Worm (Caenorhabditis elegans) whole organism, L4 larva: ENCODE results near the gene C50B6.9.
A peak's percentile ranks its signal among the peaks of the same experiment; 100 is the strongest.

Experiments used
- F44E2.7 ChIP-seq: fragments of 200-800 bp; sonication (Bioruptor generic); IDR thresholded peaks from 2 replicates; pipeline ENCODE4 v2.1.2; 2022; ENCODE audit warnings: missing genetic modification characterization, missing compliant biosample characterization
- F49E8.2 ChIP-seq: sonication (generic microtip); optimal IDR thresholded peaks from 2 replicates; lab custom pipeline; 2016; ENCODE audit warnings: missing compliant biosample characterization, mild to moderate bottlenecking, missing genetic modification characterization, borderline replicate concordance
- T26A8.4 ChIP-seq: fragments of 200-800 bp; sonication (Bioruptor generic); IDR thresholded peaks from 2 replicates; pipeline ENCODE4 v1.3.6; 2022; ENCODE audit warnings: missing genetic modification characterization, missing compliant biosample characterization
- Y5F2A.4 ChIP-seq: fragments of 200-800 bp; sonication (Bioruptor generic); optimal IDR thresholded peaks from 2 replicates; lab custom pipeline; 2018; ENCODE audit warnings: mild to moderate bottlenecking, missing genetic modification characterization, missing compliant biosample characterization
- Y75B8A.6 ChIP-seq: fragments of 200-800 bp; sonication (Bioruptor generic); IDR thresholded peaks from 2 replicates; pipeline ENCODE4 v1.3.6; 2022; ENCODE audit warnings: missing genetic modification reagents, missing genetic modification characterization, missing compliant biosample characterization
- ZK546.5 ChIP-seq, 2 experiments: sonication (generic microtip); optimal IDR thresholded peaks; 2 replicates each; lab custom pipeline; 2017; ENCODE audit warnings: missing biosample characterization in 2 of 2, missing genetic modification characterization in 2 of 2
- ceh-20 ChIP-seq: fragments of 200-800 bp; sonication (Bioruptor generic); IDR thresholded peaks from 2 replicates; pipeline ENCODE4 v1.3.6; 2022; ENCODE audit warnings: missing genetic modification reagents, missing genetic modification characterization, missing compliant biosample characterization
- ceh-62 ChIP-seq: sonication (generic microtip); optimal IDR thresholded peaks from 2 replicates; lab custom pipeline; 2017; ENCODE audit warnings: missing biosample characterization, missing genetic modification characterization
- ceh-82 ChIP-seq: sonication (generic microtip); optimal IDR thresholded peaks from 2 replicates; lab custom pipeline; 2017; ENCODE audit warnings: missing biosample characterization, missing genetic modification characterization
- daf-12 ChIP-seq: fragments of 150-350 bp; optimal IDR thresholded peaks from 2 replicates; lab custom pipeline; 2014; ENCODE audit warnings: missing biosample characterization, missing genetic modification reagents, missing genetic modification characterization
- dmd-8 ChIP-seq: fragments of 200-800 bp; sonication (Bioruptor generic); IDR thresholded peaks from 2 replicates; pipeline ENCODE4 v1.3.6; 2022; ENCODE audit warnings: missing genetic modification characterization, missing compliant biosample characterization
- dve-1 ChIP-seq: sonication (generic microtip); optimal IDR thresholded peaks from 2 replicates; lab custom pipeline; 2017; ENCODE audit warnings: antibody characterized with exemption, mild to moderate bottlenecking, missing genetic modification characterization, missing compliant biosample characterization; ENCODE audit not compliant: insufficient read depth
- egl-43 ChIP-seq: fragments of 200-800 bp; sonication (Bioruptor generic); IDR thresholded peaks from 2 replicates; pipeline ENCODE4 v1.3.6; 2022; ENCODE audit warnings: missing genetic modification reagents, missing genetic modification characterization, missing compliant biosample characterization
- gei-8 ChIP-seq: fragments of 200-800 bp; sonication (Bioruptor generic); optimal IDR thresholded peaks from 2 replicates; lab custom pipeline; 2018; ENCODE audit warnings: mild to moderate bottlenecking, missing genetic modification characterization, missing compliant biosample characterization
- hlh-30 ChIP-seq: sonication (generic microtip); optimal IDR thresholded peaks from 2 replicates; lab custom pipeline; 2017; ENCODE audit warnings: antibody characterized with exemption, mild to moderate bottlenecking, missing genetic modification characterization, missing compliant biosample characterization; ENCODE audit not compliant: insufficient read depth
- hmg-1.1 ChIP-seq: fragments of 200-800 bp; sonication (Bioruptor generic); IDR thresholded peaks from 2 replicates; pipeline ENCODE4 v1.3.6; 2022; ENCODE audit warnings: missing genetic modification reagents, missing genetic modification characterization, missing compliant biosample characterization
- lim-7 ChIP-seq: fragments of 200-800 bp; sonication (Bioruptor generic); IDR thresholded peaks from 2 replicates; pipeline ENCODE4 v1.3.6; 2022; ENCODE audit warnings: missing genetic modification characterization, missing compliant biosample characterization
- lin-1 ChIP-seq: fragments of 200-800 bp; sonication (Bioruptor generic); IDR thresholded peaks from 2 replicates; pipeline ENCODE4 v1.3.6; 2022; ENCODE audit warnings: missing genetic modification reagents, missing genetic modification characterization, missing compliant biosample characterization
- lin-15B ChIP-seq: fragments of 150-350 bp; sonication (generic microtip); optimal IDR thresholded peaks from 3 replicates; lab custom pipeline; 2014; ENCODE audit warnings: missing biosample characterization, missing genetic modification characterization
- lsy-2 ChIP-seq, 2 experiments: fragments of 150-350 bp in 1 of 2; sonication (generic microtip) in 1 of 2; optimal IDR thresholded peaks; 2 replicates each; lab custom pipeline; 2014 to 2017; ENCODE audit warnings: missing biosample characterization in 2 of 2, missing genetic modification characterization in 2 of 2
- mdl-1 ChIP-seq, 2 experiments: fragments of 150-350 bp in 1 of 2; sonication (generic microtip) in 1 of 2; optimal IDR thresholded peaks; 2 replicates each; lab custom pipeline; 2014 to 2017; ENCODE audit warnings: missing biosample characterization in 2 of 2, missing genetic modification characterization in 2 of 2
- mxl-3 ChIP-seq: fragments of 200-800 bp; sonication (Bioruptor generic); optimal IDR thresholded peaks from 2 replicates; lab custom pipeline; 2018; ENCODE audit warnings: mild to moderate bottlenecking, missing genetic modification characterization, missing compliant biosample characterization
- nhr-10 ChIP-seq: fragments of 150-350 bp; optimal IDR thresholded peaks from 2 replicates; lab custom pipeline; 2014; ENCODE audit warnings: missing biosample characterization, missing genetic modification characterization
- nhr-102 ChIP-seq: sonication (generic microtip); optimal IDR thresholded peaks from 2 replicates; lab custom pipeline; 2016; ENCODE audit warnings: mild to moderate bottlenecking, missing genetic modification characterization, moderate library complexity, missing compliant biosample characterization
- nhr-25 ChIP-seq: sonication (generic microtip); optimal IDR thresholded peaks from 2 replicates; lab custom pipeline; 2017; ENCODE audit warnings: missing genetic modification characterization, mild to moderate bottlenecking, missing compliant biosample characterization, antibody characterized with exemption, moderate library complexity, borderline replicate concordance; ENCODE audit not compliant: insufficient read depth
- nhr-28 ChIP-seq: fragments of 150-350 bp; optimal IDR thresholded peaks from 2 replicates; lab custom pipeline; 2014; ENCODE audit warnings: missing biosample characterization, missing genetic modification characterization
- nhr-41 ChIP-seq: fragments of 200-800 bp; sonication (Bioruptor generic); IDR thresholded peaks from 2 replicates; pipeline ENCODE4 v1.3.6; 2022; ENCODE audit warnings: missing genetic modification reagents, missing genetic modification characterization, missing compliant biosample characterization
- nhr-42 ChIP-seq: fragments of 200-800 bp; sonication (Bioruptor generic); IDR thresholded peaks from 2 replicates; pipeline ENCODE4 v1.3.6; 2022; ENCODE audit warnings: missing genetic modification characterization, missing compliant biosample characterization
- nhr-76 ChIP-seq: fragments of 150-350 bp; optimal IDR thresholded peaks from 2 replicates; lab custom pipeline; 2014; ENCODE audit warnings: missing biosample characterization, missing genetic modification characterization
- pha-4 ChIP-seq, 2 experiments: fragments of 150-350 bp in 1 of 2; fragments of 200-800 bp in 1 of 2; sonication (Bioruptor generic) in 1 of 2; IDR thresholded peaks in 1 of 2; optimal IDR thresholded peaks in 1 of 2; 2 replicates each; pipeline versions ENCODE4 v1.3.6 to Lab custom; 2014 to 2022; ENCODE audit warnings: missing genetic modification characterization in 2 of 2, missing genetic modification reagents in 2 of 2, missing biosample characterization in 1 of 2, missing compliant biosample characterization in 1 of 2
- php-3 ChIP-seq: fragments of 200-800 bp; sonication (Bioruptor generic); IDR thresholded peaks from 2 replicates; pipeline ENCODE4 v1.3.6; 2022; ENCODE audit warnings: missing genetic modification reagents, missing genetic modification characterization, missing compliant biosample characterization
- pqm-1 ChIP-seq: sonication (generic microtip); optimal IDR thresholded peaks from 2 replicates; lab custom pipeline; 2017; ENCODE audit warnings: missing biosample characterization, missing genetic modification characterization
- saeg-2 ChIP-seq: fragments of 200-800 bp; sonication (Bioruptor generic); IDR thresholded peaks from 2 replicates; pipeline ENCODE4 v1.3.6; 2022; ENCODE audit warnings: missing genetic modification reagents, missing genetic modification characterization, missing compliant biosample characterization
- sdz-12 ChIP-seq: fragments of 200-800 bp; sonication (Bioruptor generic); optimal IDR thresholded peaks from 2 replicates; lab custom pipeline; 2018; ENCODE audit warnings: mild to moderate bottlenecking, missing genetic modification characterization, missing compliant biosample characterization
- spr-3 ChIP-seq: fragments of 200-800 bp; sonication (Bioruptor generic); optimal IDR thresholded peaks from 2 replicates; lab custom pipeline; 2018; ENCODE audit warnings: mild to moderate bottlenecking, missing genetic modification characterization, missing compliant biosample characterization
- tra-1 ChIP-seq: fragments of 200-800 bp; sonication (Bioruptor generic); IDR thresholded peaks from 2 replicates; pipeline ENCODE4 v1.3.6; 2022; ENCODE audit warnings: missing genetic modification reagents, missing genetic modification characterization, missing compliant biosample characterization
- unc-130 ChIP-seq: sonication (generic microtip); optimal IDR thresholded peaks from 2 replicates; lab custom pipeline; 2016; ENCODE audit warnings: missing genetic modification reagents, missing genetic modification characterization, missing compliant biosample characterization
- unc-39 ChIP-seq: sonication (generic microtip); optimal IDR thresholded peaks from 2 replicates; lab custom pipeline; 2017; ENCODE audit warnings: missing biosample characterization, missing genetic modification characterization
- unc-62 ChIP-seq, 3 experiments: fragments of 150-350 bp in 1 of 3; sonication (generic microtip); optimal IDR thresholded peaks in 2 of 3; peaks in 1 of 3; 1 replicate in 1 of 3; 2 replicates in 2 of 3; lab custom pipeline; 2014 to 2017; ENCODE audit warnings: missing biosample characterization in 3 of 3, missing genetic modification characterization in 3 of 3, missing genetic modification reagents in 3 of 3, missing genotype in 1 of 3
- zag-1 ChIP-seq: fragments of 150-350 bp; optimal IDR thresholded peaks from 2 replicates; lab custom pipeline; 2014; ENCODE audit warnings: missing biosample characterization, missing genetic modification characterization
- zip-11 ChIP-seq: fragments of 200-800 bp; sonication (Bioruptor generic); IDR thresholded peaks from 2 replicates; pipeline ENCODE4 v1.3.6; 2022; ENCODE audit warnings: missing genetic modification characterization, missing compliant biosample characterization
- ztf-7 ChIP-seq: fragments of 150-350 bp; optimal IDR thresholded peaks from 2 replicates; lab custom pipeline; 2014; ENCODE audit warnings: missing biosample characterization, missing genetic modification characterization

The C50B6.9 gene

DNA sequence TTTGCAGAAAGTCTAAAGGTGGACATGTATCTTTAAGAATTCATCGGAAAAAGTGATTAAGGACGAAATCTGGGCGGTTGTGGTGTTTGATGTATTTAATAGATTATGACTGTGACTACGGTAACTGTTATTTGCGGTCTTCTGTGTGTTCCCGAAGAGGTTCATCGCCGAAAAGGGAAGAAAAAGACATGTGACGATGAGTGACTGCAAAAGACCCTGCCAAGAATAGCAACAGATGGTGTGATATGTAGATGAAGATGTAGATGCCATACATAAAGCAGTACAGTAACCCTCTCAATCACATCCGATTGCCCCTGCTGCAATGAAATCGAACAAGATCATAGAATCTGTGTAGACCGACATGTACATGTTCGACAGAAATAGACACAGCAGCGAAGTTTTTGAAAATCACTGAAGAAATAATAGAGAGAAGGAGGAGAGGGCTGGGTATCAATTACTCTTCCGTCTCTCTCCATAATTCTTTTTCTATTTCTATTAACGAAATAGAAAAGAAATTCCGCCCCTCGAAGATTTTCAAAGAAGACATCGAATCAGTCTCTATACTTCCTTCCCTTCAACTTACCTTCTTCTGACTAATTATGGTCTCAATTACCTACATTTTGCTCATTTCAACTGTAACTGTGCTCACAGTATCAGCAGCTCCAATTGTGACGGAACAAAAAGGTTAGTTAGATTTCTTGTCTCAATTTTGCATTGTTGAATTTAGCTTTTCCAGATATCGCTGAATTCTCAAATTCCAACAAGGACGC is 22.8 kb downstream of the C50B6.9 start, which contains the start of gene F32H5.3:
F32H5.3 (plus strand) TSS at position 513 of the 770 bp plus-strand sequence.
- TF ChIP-seq php-3 (GFP tag; lab: Robert Waterston, UW) (no peak), nhr-102 (tag; lab: Kevin White, UChicago) (no peak), lin-1 (GFP tag; lab: Robert Waterston, UW) (no peak), hlh-30 (tag; lab: Kevin White, UChicago) (no peak), spr-3 (no peak), Y75B8A.6 (GFP tag; lab: Robert Waterston, UW) (no peak), lin-15B (no peak), F44E2.7 (no peak), nhr-10 (tag; lab: Kevin White, UChicago) (no peak), egl-43 (GFP tag; lab: Robert Waterston, UW) (no peak), dve-1 (no peak), pha-4 (GFP tag; IDR thresholded peaks at IDR 0.05; lab: Robert Waterston, UW) (no peak), pha-4 (tag; optimal IDR thresholded peaks at IDR 0.05; lab: Kevin White, UChicago) (no peak), pqm-1 (tag; lab: Kevin White, UChicago) (no peak), unc-62 (GFP tag; optimal IDR thresholded peaks at IDR 0.05 in 1 of 2; lab: Kevin White, UChicago) (peak in 1 of 2 experiments; percentile 97), unc-62 (tag; optimal IDR thresholded peaks at IDR 0.05; lab: Kevin White, UChicago) (no peak), gei-8 (GFP tag; lab: Kevin White, UChicago) (no peak), unc-130 (GFP tag; lab: Kevin White, UChicago) (no peak), ceh-82 (no peak), nhr-42 (GFP tag; lab: Robert Waterston, UW) (no peak), nhr-28 (peak; percentile 63), daf-12 (tag; lab: Kevin White, UChicago) (no peak), zag-1 (tag; lab: Kevin White, UChicago) (no peak), F49E8.2 (no peak), nhr-25 (tag; lab: Kevin White, UChicago) (peak; percentile 0), mdl-1 (tag; optimal IDR thresholded peaks at IDR 0.05; lab: Kevin White, UChicago) (peak in 1 of 2 experiments; percentile 44), lsy-2 (tag; optimal IDR thresholded peaks at IDR 0.05; lab: Kevin White, UChicago) (peak in 1 of 2 experiments; percentile 37), zip-11 (GFP tag; lab: Robert Waterston, UW) (no peak), mxl-3 (peak; percentile 35), unc-39 (tag; lab: Kevin White, UChicago) (no peak), ztf-7 (no peak), T26A8.4 (no peak), Y5F2A.4 (GFP tag; lab: Kevin White, UChicago) (no peak), nhr-76 (no peak), nhr-41 (GFP tag; lab: Robert Waterston, UW) (no peak), tra-1 (no peak), dmd-8 (GFP tag; lab: Robert Waterston, UW) (no peak), ZK546.5 (tag; optimal IDR thresholded peaks at IDR 0.05; lab: Kevin White, UChicago) (no peak)

DNA sequence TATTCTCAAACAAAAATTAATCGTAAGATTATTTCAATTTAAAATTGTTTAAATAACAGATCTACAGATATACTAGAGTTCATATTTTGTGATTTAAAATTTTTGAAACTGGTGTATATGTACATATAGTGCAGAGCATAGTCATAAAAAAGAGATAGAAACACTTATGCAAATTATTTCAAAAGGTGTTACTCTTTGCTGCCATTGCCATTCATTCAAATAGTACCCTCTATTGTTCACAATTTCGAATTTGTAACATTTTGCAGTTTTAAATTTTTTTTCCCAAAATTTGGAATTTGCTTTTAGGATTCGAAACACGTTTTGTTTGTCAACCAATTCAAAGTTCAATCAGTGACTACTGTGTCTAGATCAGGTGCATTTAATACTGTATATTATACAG is 24.1 kb downstream of the C50B6.9 start, which contains the start of gene F32H5.4:
F32H5.4 (plus strand) TSS at position 301 of the 400 bp plus-strand sequence.
- no peak for TF ChIP-seq lin-1 (GFP tag; lab: Robert Waterston, UW)
- TF ChIP-seq lim-7 (GFP tag; lab: Robert Waterston, UW), result no peak
- no peak for TF ChIP-seq saeg-2 (GFP tag; lab: Robert Waterston, UW)
- no peak for TF ChIP-seq hmg-1.1 (GFP tag; lab: Robert Waterston, UW)
- no peak for TF ChIP-seq sdz-12
- TF ChIP-seq ceh-20 (GFP tag; lab: Robert Waterston, UW), result no peak
- no peak for TF ChIP-seq nhr-76
- no peak for TF ChIP-seq ceh-62
